Fruit fly (Drosophila melanogaster) whole organism, adult: Measurements from ENCODE around the gene CG15333.

Experiments
- CG11617 ChIP-seq: fragments of 200-800 bp; sonication (Bioruptor generic); optimal IDR thresholded peaks from 2 replicates; lab custom pipeline; 2017; ENCODE audit warnings: mild to moderate bottlenecking, missing biosample characterization, missing genetic modification reagents, missing genetic modification characterization
- CG12768 ChIP-seq: fragments of 200-800 bp; sonication (Bioruptor generic); optimal IDR thresholded peaks from 2 replicates; lab custom pipeline; 2017; ENCODE audit warnings: missing biosample characterization, missing genetic modification characterization, mild to moderate bottlenecking, moderate library complexity, missing genetic modification reagents
- CG14711 ChIP-seq: fragments of 200-800 bp; sonication (Bioruptor generic); optimal IDR thresholded peaks from 2 replicates; lab custom pipeline; 2018; ENCODE audit warnings: missing biosample characterization, mild to moderate bottlenecking, missing genetic modification characterization, moderate library complexity
- CG1620 ChIP-seq: fragments of 200-800 bp; sonication (Bioruptor generic); optimal IDR thresholded peaks from 2 replicates; lab custom pipeline; 2016; ENCODE audit warnings: missing biosample characterization, missing genetic modification characterization
- CG33017 ChIP-seq: fragments of 200-800 bp; sonication (Bioruptor generic); optimal IDR thresholded peaks from 2 replicates; lab custom pipeline; 2018; ENCODE audit warnings: missing biosample characterization, mild to moderate bottlenecking, missing genetic modification characterization, moderate library complexity
- CG5204 ChIP-seq: fragments of 200-800 bp; sonication (Bioruptor generic); optimal IDR thresholded peaks from 2 replicates; lab custom pipeline; 2016; ENCODE audit warnings: missing biosample characterization, missing genetic modification characterization
- CG7045 ChIP-seq: fragments of 200-800 bp; sonication (Bioruptor generic); optimal IDR thresholded peaks from 2 replicates; lab custom pipeline; 2017; ENCODE audit warnings: missing biosample characterization, mild to moderate bottlenecking, missing genetic modification characterization
- CG7101 ChIP-seq: fragments of 200-800 bp; sonication (Bioruptor generic); optimal IDR thresholded peaks from 2 replicates; lab custom pipeline; 2018; ENCODE audit warnings: missing biosample characterization, mild to moderate bottlenecking, missing genetic modification characterization, moderate library complexity
- Clk ChIP-seq: fragments of 200-800 bp; sonication (Bioruptor generic); optimal IDR thresholded peaks from 2 replicates; lab custom pipeline; 2017; ENCODE audit warnings: missing biosample characterization, missing genetic modification characterization
- Crg-1 ChIP-seq: fragments of 200-800 bp; sonication (Bioruptor generic); optimal IDR thresholded peaks from 2 replicates; lab custom pipeline; 2016; ENCODE audit warnings: missing biosample characterization, missing genetic modification characterization
- Hr96 ChIP-seq: fragments of 200-800 bp; sonication (Bioruptor generic); optimal IDR thresholded peaks from 2 replicates; lab custom pipeline; 2016; ENCODE audit warnings: missing biosample characterization, missing genetic modification characterization
- Mnt ChIP-seq: fragments of 200-800 bp; sonication (Bioruptor generic); optimal IDR thresholded peaks from 2 replicates; lab custom pipeline; 2016; ENCODE audit warnings: missing biosample characterization, mild to moderate bottlenecking, missing genetic modification characterization
- bab1 ChIP-seq: fragments of 200-800 bp; sonication (Bioruptor generic); optimal IDR thresholded peaks from 3 replicates; lab custom pipeline; 2019; ENCODE audit warnings: missing biosample characterization, mild to moderate bottlenecking, missing genetic modification characterization, moderate library complexity
- cic ChIP-seq: fragments of 200-800 bp; sonication (Bioruptor generic); optimal IDR thresholded peaks from 2 replicates; lab custom pipeline; 2017; ENCODE audit warnings: missing biosample characterization, mild to moderate bottlenecking, missing genetic modification characterization, moderate library complexity
- cnc ChIP-seq, 2 experiments: fragments of >200 bp; optimal IDR thresholded peaks; 2 replicates each; lab custom pipeline; 2017
- kay ChIP-seq: fragments of 200-800 bp; sonication (Bioruptor generic); peaks from one replicate; lab custom pipeline; 2016; ENCODE audit warnings: missing biosample characterization, missing genetic modification characterization, borderline replicate concordance
- ovo ChIP-seq: fragments of 200-800 bp; sonication (Bioruptor generic); optimal IDR thresholded peaks from 2 replicates; lab custom pipeline; 2016; ENCODE audit warnings: missing biosample characterization, missing genetic modification characterization
- pad ChIP-seq: fragments of 200-800 bp; sonication (Bioruptor generic); optimal IDR thresholded peaks from 3 replicates; lab custom pipeline; 2017; ENCODE audit warnings: missing biosample characterization, missing genetic modification characterization, mild to moderate bottlenecking, moderate library complexity, missing genetic modification reagents
- tj ChIP-seq: fragments of 200-800 bp; sonication (Bioruptor generic); optimal IDR thresholded peaks from 3 replicates; lab custom pipeline; 2017; ENCODE audit warnings: missing biosample characterization, mild to moderate bottlenecking, missing genetic modification characterization, moderate library complexity
- toe ChIP-seq: fragments of 200-800 bp; sonication (Bioruptor generic); optimal IDR thresholded peaks from 2 replicates; lab custom pipeline; 2016; ENCODE audit warnings: missing biosample characterization, missing genetic modification characterization

The CG15333 gene

dm6 chrX:8049292-8049691 lies 28.1 kb upstream of the CG15333 start:
- TF ChIP-seq Crg-1 (no peak), ovo (GFP tag; lab: Kevin White, UChicago) (peak; percentile 10), CG11617 (no peak), pad (GFP tag; lab: Kevin White, UChicago) (peak; percentile 64), cic (GFP tag; lab: Kevin White, UChicago) (no peak), kay (peak; percentile 65)

- TF ChIP-seq Hr96 = no peak
- peak; percentile 74 for TF ChIP-seq ovo (GFP tag; lab: Kevin White, UChicago)
- no peak for TF ChIP-seq CG7101
Measured at dm6 chrX:8046520-8046919, 25.4 kb upstream of the CG15333 start.

dm6 chrX:8038934-8039333 lies 17.8 kb upstream of the CG15333 start:
- TF ChIP-seq CG12768 (GFP tag; lab: Kevin White, UChicago) (no peak), CG7101 (no peak), Crg-1 (no peak), cic (GFP tag; lab: Kevin White, UChicago) (no peak), CG14711 (no peak), ovo (GFP tag; lab: Kevin White, UChicago) (no peak)

dm6 chrX:8037334-8037733 lies 16.2 kb upstream of the CG15333 start, which contains the start of gene CG2233:
Gene CG2233, minus strand, starts transcription at chrX:8037517.
- TF ChIP-seq CG1620 (GFP tag; lab: Kevin White, UChicago) (no peak), CG5204 (GFP tag; lab: Kevin White, UChicago) (no peak), ovo (GFP tag; lab: Kevin White, UChicago) (no peak), toe (GFP tag; lab: Kevin White, UChicago) (no peak), tj (peak; percentile 73), CG33017 (tag; lab: Kevin White, UChicago) (no peak), Clk (GFP tag; lab: Kevin White, UChicago) (no peak), CG14711 (no peak), Mnt (GFP tag; lab: Kevin White, UChicago) (no peak), cic (GFP tag; lab: Kevin White, UChicago) (peak; percentile 83), CG7045 (no peak), bab1 (GFP tag; lab: Kevin White, UChicago) (no peak), Crg-1 (no peak), CG12768 (GFP tag; lab: Kevin White, UChicago) (no peak)

dm6 chrX:7995171-7995747 lies 25.9 kb downstream of the CG15333 start, which contains the start of gene Tbh:
Gene Tbh, plus strand, starts transcription at chrX:7995697.
- TF ChIP-seq ovo (GFP tag; lab: Kevin White, UChicago) (no peak), CG33017 (tag; lab: Kevin White, UChicago) (no peak)

dm6 chrX:7986551-7986950 lies 34.6 kb downstream of the CG15333 start:
- TF ChIP-seq CG7045 (no peak), bab1 (GFP tag; lab: Kevin White, UChicago) (peak; percentile 31), CG1620 (GFP tag; lab: Kevin White, UChicago) (peak; percentile 4), tj (peak; percentile 20), CG5204 (GFP tag; lab: Kevin White, UChicago) (no peak)

dm6 chrX:7980786-7981185 lies 40.4 kb downstream of the CG15333 start:
- no peak for TF ChIP-seq Crg-1
- no peak for TF ChIP-seq bab1 (GFP tag; lab: Kevin White, UChicago)
- TF ChIP-seq CG33017 (tag; lab: Kevin White, UChicago) = no peak
- TF ChIP-seq Hr96 = no peak
- TF ChIP-seq CG12768 (GFP tag; lab: Kevin White, UChicago) = no peak
- TF ChIP-seq cnc (optimal IDR thresholded peaks at IDR 0.05; lab: Kevin White, UChicago) = no peak
- TF ChIP-seq kay = no peak
- TF ChIP-seq pad (GFP tag; lab: Kevin White, UChicago) = no peak
- TF ChIP-seq toe (GFP tag; lab: Kevin White, UChicago) = no peak
- TF ChIP-seq Clk (GFP tag; lab: Kevin White, UChicago) = no peak
- no peak for TF ChIP-seq CG14711
- no peak for TF ChIP-seq tj
- no peak for TF ChIP-seq CG11617

- TF ChIP-seq Hr96 (no peak), Mnt (GFP tag; lab: Kevin White, UChicago) (no peak), Crg-1 (no peak), Clk (GFP tag; lab: Kevin White, UChicago) (no peak), CG7045 (no peak), toe (GFP tag; lab: Kevin White, UChicago) (no peak), CG14711 (no peak), cnc (optimal IDR thresholded peaks at IDR 0.05; lab: Kevin White, UChicago) (no peak), CG5204 (GFP tag; lab: Kevin White, UChicago) (no peak), cic (GFP tag; lab: Kevin White, UChicago) (no peak), CG12768 (GFP tag; lab: Kevin White, UChicago) (no peak), CG11617 (no peak), tj (no peak), CG1620 (GFP tag; lab: Kevin White, UChicago) (no peak), kay (no peak)
Measured at dm6 chrX:7979202-7979601, 41.9 kb downstream of the CG15333 start.
